Fruit fly (Drosophila melanogaster): ENCODE data around the gene CG8032.
A peak's percentile ranks its signal among the peaks of the same experiment; 100 is the strongest.

Gene CG8032

DNA sequence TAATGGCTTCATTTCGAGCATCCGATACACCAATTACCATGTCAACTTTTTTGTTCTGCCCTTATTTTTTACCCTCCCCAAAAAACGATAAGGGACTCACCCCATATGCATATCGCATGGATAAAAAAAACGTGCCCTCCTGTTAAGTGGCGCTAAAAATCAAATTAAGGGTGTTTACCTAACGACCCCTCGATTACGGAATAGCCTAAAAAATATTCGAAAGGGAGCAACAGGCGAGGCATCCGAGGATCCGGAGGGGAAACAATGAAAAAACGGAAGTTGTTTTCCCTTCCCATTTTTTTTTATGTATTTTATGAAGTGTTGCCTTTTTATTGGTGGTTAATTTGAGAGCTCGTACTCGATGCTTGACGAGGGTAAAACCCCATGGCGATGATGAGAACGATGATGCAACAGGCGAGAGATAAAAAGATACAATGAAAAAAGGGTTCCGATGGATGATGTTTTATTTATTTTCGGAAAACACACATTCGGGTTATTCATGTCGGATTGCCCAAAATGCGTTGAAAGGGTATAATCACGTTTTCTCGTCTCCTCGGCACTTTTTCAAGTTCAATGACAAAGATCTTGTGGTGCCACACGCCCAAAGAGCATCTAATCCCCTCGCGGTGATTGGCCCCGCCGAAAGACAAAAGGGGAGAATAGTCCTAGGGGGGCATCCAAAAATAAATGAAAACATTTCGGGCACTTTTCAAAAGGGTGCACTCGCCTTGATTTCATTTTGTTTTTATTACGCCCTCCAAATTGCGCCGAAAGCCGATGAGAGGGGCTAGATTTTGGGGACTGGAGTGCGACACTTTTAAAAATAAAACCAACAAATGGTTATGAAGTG, 20.6 kb downstream of the CG8032 start, which contains the start of gene CG44227:
Gene CG44227 (minus strand): TSS at position 849 of the 850 bp plus-strand sequence.
- TF ChIP-seq CG14655 (GFP tag; optimal IDR thresholded peaks at IDR 0.05) = no peak
- TF ChIP-seq Snoo (tag; optimal IDR thresholded peaks at IDR 0.05) = no peak
- no peak for TF ChIP-seq CG17806 (tag; optimal IDR thresholded peaks at IDR 0.05)
- no peak for TF ChIP-seq CG8159 (tag; optimal IDR thresholded peaks at IDR 0.05)
- TF ChIP-seq CG10348 (GFP tag; IDR thresholded peaks at IDR 0.05) = no peak
- TF ChIP-seq Pif1A (GFP tag; optimal IDR thresholded peaks at IDR 0.05) = no peak
- TF ChIP-seq fd96Ca (GFP tag; IDR thresholded peaks at IDR 0.05) = no peak
- TF ChIP-seq D1 (tag; optimal IDR thresholded peaks at IDR 0.05) = no peak
- no peak for TF ChIP-seq CG13204 (GFP tag; optimal IDR thresholded peaks at IDR 0.05)
- no peak for TF ChIP-seq rn (GFP tag; IDR thresholded peaks at IDR 0.05)
- no peak for TF ChIP-seq EcR (GFP tag; optimal IDR thresholded peaks at IDR 0.05)
- TF ChIP-seq CG34367 (tag; optimal IDR thresholded peaks at IDR 0.05) = no peak
- no peak for TF ChIP-seq CG4496 (GFP tag; IDR thresholded peaks at IDR 0.05)
- no peak for TF ChIP-seq CG32121 (GFP tag; IDR thresholded peaks at IDR 0.05)
- TF ChIP-seq Ets98B (GFP tag; IDR thresholded peaks at IDR 0.05) = no peak
- no peak for TF ChIP-seq gl (tag; optimal IDR thresholded peaks at IDR 0.05)
- TF ChIP-seq CG12605 (GFP tag; IDR thresholded peaks at IDR 0.05) = no peak
- no peak for TF ChIP-seq CG15710 (tag; optimal IDR thresholded peaks at IDR 0.05)
- no peak for TF ChIP-seq Pif1B (GFP tag; optimal IDR thresholded peaks at IDR 0.05)
- no peak for TF ChIP-seq CG8301 (tag; optimal IDR thresholded peaks at IDR 0.05)

DNA sequence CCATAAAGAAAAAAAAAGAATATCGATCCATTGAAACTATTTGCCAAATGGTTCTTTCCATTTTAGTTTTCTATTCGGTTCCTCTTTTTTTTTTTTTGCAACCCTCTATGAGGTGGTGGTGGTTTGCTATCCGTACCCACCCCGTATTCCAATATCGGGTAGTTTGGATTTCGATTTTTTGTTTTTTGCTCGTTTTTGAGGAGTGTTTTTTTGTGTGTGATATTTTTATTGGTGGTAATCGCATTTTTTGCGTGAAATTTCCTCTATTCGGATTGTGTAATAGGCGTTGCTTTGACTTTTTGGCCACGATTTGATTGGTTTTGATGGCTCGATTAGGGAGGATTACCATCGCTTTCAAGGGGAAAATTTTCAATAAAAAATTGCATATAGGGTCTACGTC, 22.5 kb downstream of the CG8032 start:
- no peak for TF ChIP-seq CG4496 (GFP tag; IDR thresholded peaks at IDR 0.05)

DNA sequence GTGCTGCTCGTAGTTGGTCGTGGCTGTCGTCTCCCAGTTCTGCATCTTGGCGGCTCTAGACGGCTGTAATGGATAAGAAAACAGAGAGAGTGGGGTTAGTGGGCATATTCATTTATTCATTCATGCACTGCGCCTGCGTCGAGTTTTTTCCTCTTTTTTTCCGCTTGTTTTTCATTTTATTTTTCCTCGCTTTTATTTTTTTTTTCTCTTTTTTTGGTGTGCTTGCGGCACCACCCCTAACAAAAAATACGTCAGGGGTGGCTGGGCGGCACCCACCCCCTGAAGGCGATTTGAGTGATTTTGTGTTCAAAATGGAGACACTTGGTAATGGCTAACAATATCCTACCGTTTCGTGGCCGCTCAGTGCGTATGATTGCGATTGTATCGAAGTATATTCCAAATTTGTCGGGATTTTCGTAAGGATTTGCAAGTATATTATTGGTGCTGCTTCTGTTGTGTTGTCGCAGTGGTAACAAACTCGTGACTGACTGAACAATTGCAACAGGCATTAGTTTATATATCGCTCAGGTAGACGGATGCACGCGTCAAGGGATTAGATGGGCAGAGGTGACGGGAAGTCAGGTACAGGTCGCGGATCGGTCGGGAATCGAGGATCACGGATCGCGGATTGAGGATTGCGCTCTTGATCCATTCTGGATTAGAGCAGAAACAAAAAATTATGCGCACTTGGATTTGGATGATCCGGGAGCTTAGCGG, 30.4 kb downstream of the CG8032 start:
- no peak for TF ChIP-seq CG8301 (tag; optimal IDR thresholded peaks at IDR 0.05)
- peak; percentile 86 for TF ChIP-seq CG13204 (GFP tag; optimal IDR thresholded peaks at IDR 0.05)
- no peak for TF ChIP-seq CG17806 (tag; optimal IDR thresholded peaks at IDR 0.05)
- no peak for TF ChIP-seq CG9948 (tag; optimal IDR thresholded peaks at IDR 0.05)
- TF ChIP-seq CG4496 (GFP tag; IDR thresholded peaks at IDR 0.05) = peak; percentile 99; the same call in 2 of the 3 replicates
- TF ChIP-seq CG34367 (tag; optimal IDR thresholded peaks at IDR 0.05) = peak; percentile 84
- TF ChIP-seq CG15710 (tag; optimal IDR thresholded peaks at IDR 0.05) = peak; percentile 79
- TF ChIP-seq CG32121 (GFP tag; IDR thresholded peaks at IDR 0.05) = peak; percentile 94; the same call in 1 of the 2 replicates
- TF ChIP-seq Pif1A (GFP tag; optimal IDR thresholded peaks at IDR 0.05) = peak; percentile 92
- TF ChIP-seq CG8159 (tag; optimal IDR thresholded peaks at IDR 0.05) = peak; percentile 85
- TF ChIP-seq CG12605 (GFP tag; IDR thresholded peaks at IDR 0.05) = peak; percentile 99
- TF ChIP-seq Ets98B (GFP tag; IDR thresholded peaks at IDR 0.05) = peak; percentile 96
- TF ChIP-seq EcR (GFP tag; optimal IDR thresholded peaks at IDR 0.05) = no peak
- TF ChIP-seq rn (GFP tag; IDR thresholded peaks at IDR 0.05) = peak; percentile 84
- no peak for TF ChIP-seq Snoo (tag; optimal IDR thresholded peaks at IDR 0.05)
- peak; percentile 87 for TF ChIP-seq Pif1B (GFP tag; optimal IDR thresholded peaks at IDR 0.05)
- peak; percentile 94 for TF ChIP-seq gl (tag; optimal IDR thresholded peaks at IDR 0.05)
- TF ChIP-seq CG14655 (GFP tag; optimal IDR thresholded peaks at IDR 0.05) = peak; percentile 83
- TF ChIP-seq D1 (tag; optimal IDR thresholded peaks at IDR 0.05) = no peak
- TF ChIP-seq CG10348 (GFP tag; IDR thresholded peaks at IDR 0.05) = no peak
- peak; percentile 94 for TF ChIP-seq fd96Ca (GFP tag; IDR thresholded peaks at IDR 0.05)

DNA sequence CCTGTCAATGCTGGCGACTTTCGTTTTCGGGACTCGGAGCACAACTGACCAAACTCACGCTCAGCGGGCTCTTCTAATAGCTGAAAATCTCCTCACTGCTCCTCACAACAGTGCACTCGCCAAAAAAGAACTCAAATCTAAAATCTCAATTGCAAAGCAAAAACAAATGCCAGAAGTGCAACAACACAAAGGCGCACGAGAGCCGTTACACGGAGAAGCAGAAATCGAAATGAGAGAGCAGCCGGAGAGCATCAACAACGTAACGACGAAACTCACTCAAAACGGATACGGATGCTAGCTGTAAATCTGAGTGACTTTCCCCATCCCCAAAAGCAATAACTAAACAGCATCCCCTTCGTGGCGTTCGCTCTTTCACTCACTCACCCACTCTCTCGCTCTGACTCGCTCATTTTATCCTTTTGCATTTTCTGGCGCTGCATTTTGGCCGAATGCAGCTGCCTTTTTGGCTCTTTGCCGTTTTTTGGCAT, 33.9 kb downstream of the CG8032 start, which contains the start of gene hb:
Gene hb (minus strand): TSS at position 51 of the 488 bp plus-strand sequence.
- TF ChIP-seq Pif1A (GFP tag; optimal IDR thresholded peaks at IDR 0.05) (no peak), CG17806 (tag; optimal IDR thresholded peaks at IDR 0.05) (no peak), Pif1B (GFP tag; optimal IDR thresholded peaks at IDR 0.05) (no peak), CG12605 (GFP tag; IDR thresholded peaks at IDR 0.05) (no peak; the same call in 1 of the 2 replicates), EcR (GFP tag; optimal IDR thresholded peaks at IDR 0.05) (no peak)

DNA sequence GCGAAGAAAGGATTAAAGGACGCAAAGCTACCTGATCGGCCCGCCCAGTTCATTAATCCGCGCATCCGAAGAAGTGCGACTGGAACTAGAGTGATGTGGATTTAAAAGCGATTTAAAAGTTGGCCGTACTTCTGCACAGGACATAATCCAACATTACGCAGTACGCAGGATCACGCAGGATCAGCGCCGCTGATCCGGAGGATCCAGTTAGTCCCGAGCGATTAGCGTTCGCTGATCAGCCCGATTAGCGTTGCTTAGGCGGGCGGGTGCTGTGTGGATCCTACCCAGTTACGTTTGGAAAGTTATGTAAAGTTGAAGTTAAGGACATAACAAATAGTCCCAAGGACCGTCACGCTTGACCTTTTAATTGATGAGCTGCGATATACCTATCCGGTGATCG, 35.3 kb downstream of the CG8032 start:
- TF ChIP-seq CG8159 (tag; optimal IDR thresholded peaks at IDR 0.05) = no peak

DNA sequence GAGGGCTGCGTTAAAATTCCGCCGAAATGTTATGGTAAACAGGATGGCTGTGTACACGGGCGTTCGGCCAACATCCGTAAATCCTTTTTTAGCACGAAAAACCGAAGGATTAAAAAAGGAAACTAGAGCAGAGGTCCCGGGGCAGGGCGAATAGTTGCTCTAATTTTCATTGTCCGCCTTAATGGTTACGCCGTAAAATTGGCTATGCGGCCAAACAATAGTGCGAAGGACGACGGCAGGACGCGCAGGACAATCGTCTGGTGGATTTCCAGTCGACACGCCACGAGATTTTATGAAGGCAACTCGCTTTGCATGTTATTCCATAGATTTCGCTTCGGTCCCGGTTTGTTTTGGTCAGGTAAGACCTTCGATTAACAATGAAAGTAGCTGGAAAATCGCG, 36.7 kb downstream of the CG8032 start:
- TF ChIP-seq CG32121 (GFP tag; IDR thresholded peaks at IDR 0.05) (no peak), Ets98B (GFP tag; IDR thresholded peaks at IDR 0.05) (no peak), CG8159 (tag; optimal IDR thresholded peaks at IDR 0.05) (no peak), Pif1A (GFP tag; optimal IDR thresholded peaks at IDR 0.05) (no peak), CG9948 (tag; optimal IDR thresholded peaks at IDR 0.05) (no peak), Pif1B (GFP tag; optimal IDR thresholded peaks at IDR 0.05) (no peak), Snoo (tag; optimal IDR thresholded peaks at IDR 0.05) (no peak), CG14655 (GFP tag; optimal IDR thresholded peaks at IDR 0.05) (no peak), CG8301 (tag; optimal IDR thresholded peaks at IDR 0.05) (no peak), gl (tag; optimal IDR thresholded peaks at IDR 0.05) (no peak), D1 (tag; optimal IDR thresholded peaks at IDR 0.05) (no peak), CG34367 (tag; optimal IDR thresholded peaks at IDR 0.05) (no peak), rn (GFP tag; IDR thresholded peaks at IDR 0.05) (no peak), CG15710 (tag; optimal IDR thresholded peaks at IDR 0.05) (no peak), CG12605 (GFP tag; IDR thresholded peaks at IDR 0.05) (no peak), CG10348 (GFP tag; IDR thresholded peaks at IDR 0.05) (no peak)
